Fruit fly (Drosophila melanogaster) ovary, adult (tissue): ENCODE results near the gene CG11608.

ENCODE experiments used
- CG17801 ChIP-seq: fragments of 200-800 bp; optimal IDR thresholded peaks from 2 replicates; lab custom pipeline; 2019; ENCODE audit warnings: missing biosample characterization, mild to moderate bottlenecking, missing genetic modification characterization, moderate library complexity; ENCODE audit not compliant: partially characterized antibody

CG11608 gene

dm6 chr3R:12674041-12674623 lies 35.9 kb downstream of the CG11608 start, which contains the start of gene Gnmt:
Gene Gnmt (plus strand): TSS chr3R:12674608.
- TF ChIP-seq CG17801 (GFP tag; lab: Kevin White, UChicago), result no peak

DNA sequence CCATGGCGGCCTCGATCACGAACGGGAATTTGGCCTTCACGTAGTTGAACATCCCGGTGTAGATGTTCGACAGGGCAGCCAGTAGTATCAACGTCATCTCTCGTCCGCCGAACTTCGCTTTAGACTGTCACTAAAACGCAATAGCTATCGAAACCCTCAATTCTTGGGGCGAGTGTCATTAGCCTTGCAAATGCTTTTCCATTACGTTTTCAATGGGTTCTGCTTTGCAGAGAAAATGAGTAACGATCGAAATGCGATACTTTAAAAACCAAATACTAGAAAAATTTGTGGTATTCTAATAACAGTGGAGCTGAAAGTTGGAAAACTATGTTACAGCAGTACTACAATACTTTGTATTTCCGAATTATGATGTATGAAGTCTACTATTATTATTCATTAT lies 37.9 kb downstream of the CG11608 start, which contains the start of gene CG43630:
TSS of gene CG43630 (minus strand) at position 101 of the 400 bp plus-strand sequence.
- no peak for TF ChIP-seq CG17801 (GFP tag; lab: Kevin White, UChicago)

DNA sequence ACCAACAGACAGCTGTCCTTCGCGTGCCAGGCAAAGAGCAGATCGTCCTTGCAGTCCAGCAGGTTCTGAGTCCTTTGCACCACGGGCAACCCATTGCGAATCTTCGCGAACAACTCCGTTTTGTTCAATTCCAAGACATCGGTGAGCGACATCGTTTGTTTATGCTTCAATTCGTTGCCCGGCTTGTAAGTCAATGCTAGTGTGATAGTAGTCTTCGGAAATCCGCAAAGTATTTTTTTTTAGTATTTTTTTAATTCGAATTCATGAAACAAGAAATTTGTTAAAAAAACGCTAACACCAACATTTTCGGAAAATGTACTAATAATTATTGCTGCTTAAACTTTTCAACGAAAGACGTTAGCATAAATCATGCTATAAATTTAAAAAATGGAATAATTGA lies 40.6 kb downstream of the CG11608 start, which contains the start of gene mbo:
TSS of gene mbo (minus strand) at position 203 of the 400 bp plus-strand sequence.
- TF ChIP-seq CG17801 (GFP tag; lab: Kevin White, UChicago), result no peak

- TF ChIP-seq CG17801 (GFP tag; lab: Kevin White, UChicago), result no peak
These were observed 43.0 kb downstream of the CG11608 start, which contains the start of gene Cyp313a4 for dm6 chr3R:12681275-12681674. Gene Cyp313a4 (minus strand): TSS chr3R:12681375.

- TF ChIP-seq CG17801 (GFP tag; lab: Kevin White, UChicago), result no peak
These were observed 47.0 kb downstream of the CG11608 start for dm6 chr3R:12685290-12685689.

DNA sequence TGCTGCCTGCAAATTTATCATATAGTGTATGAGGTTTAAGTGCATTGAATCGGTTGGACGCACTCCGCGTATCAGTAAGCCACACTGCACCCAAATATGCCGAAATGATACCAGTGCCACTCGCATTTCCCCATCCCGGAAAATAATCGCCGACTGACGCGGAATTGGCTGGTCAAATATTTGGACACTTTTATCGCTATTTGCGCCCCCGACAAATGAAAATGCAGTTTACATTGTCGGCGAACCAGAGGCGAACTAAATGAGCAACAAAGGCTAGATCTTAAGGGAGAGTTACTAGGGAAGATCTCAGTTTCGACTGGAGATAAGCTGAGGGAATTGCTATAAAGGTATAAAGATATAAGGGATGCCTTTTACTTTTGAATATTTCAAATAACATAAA lies 49.8 kb downstream of the CG11608 start:
- TF ChIP-seq CG17801 (GFP tag; lab: Kevin White, UChicago), result no peak

DNA sequence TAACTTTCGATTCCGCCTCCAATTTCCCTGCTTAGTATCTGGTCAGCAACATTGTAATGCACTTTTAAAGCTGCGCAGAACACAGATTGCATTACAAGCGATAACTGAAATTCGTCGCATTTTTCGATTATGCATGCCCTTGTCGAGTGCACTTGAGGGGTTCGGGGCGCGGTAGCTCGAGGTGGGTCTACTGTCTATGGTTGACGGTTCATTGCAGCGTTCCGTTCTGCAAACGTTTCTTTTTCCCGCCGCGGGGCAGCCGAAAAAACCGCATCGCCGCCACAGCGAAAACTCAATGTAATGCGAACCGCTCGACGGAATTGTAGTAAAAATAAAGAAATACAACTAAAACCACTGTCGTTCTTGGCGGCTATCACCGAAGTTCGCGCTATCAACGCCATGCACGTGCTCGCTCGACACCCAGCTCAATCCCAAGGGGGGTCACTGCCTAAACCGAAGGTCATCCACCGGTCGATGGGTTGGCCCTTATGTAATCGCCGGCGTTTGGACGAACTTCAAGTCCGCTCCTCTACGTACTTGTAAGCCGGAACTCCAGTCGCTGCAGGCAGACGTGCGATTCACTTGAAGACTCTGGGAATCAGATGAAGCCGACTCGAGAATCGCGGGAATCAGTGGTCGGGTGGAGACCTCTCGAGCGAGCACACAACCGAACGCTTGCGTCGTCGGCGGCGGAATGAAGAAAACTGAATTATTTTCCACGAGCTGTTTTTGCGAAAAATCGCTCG lies 50.6 kb downstream of the CG11608 start, which contains the start of gene kar:
TSS of gene kar (minus strand) at position 696 of the 746 bp plus-strand sequence.
- TF ChIP-seq CG17801 (GFP tag; lab: Kevin White, UChicago), result no peak
